Worm (Caenorhabditis elegans) whole organism, late embryonic: ENCODE measurements around the gene nhr-199.

Experiments
- C08G9.2 ChIP-seq: sonication (generic microtip); optimal IDR thresholded peaks from 2 replicates; lab custom pipeline; 2016; ENCODE audit warnings: mild to moderate bottlenecking, missing genetic modification characterization, moderate library complexity, missing compliant biosample characterization
- F13H6.1 ChIP-seq: sonication (generic microtip); optimal IDR thresholded peaks from 2 replicates; lab custom pipeline; 2016; ENCODE audit warnings: missing genetic modification characterization, missing compliant biosample characterization
- K09A11.1 ChIP-seq: sonication (generic microtip); optimal IDR thresholded peaks from 2 replicates; lab custom pipeline; 2017; ENCODE audit warnings: antibody characterized with exemption, mild to moderate bottlenecking, missing genetic modification characterization, missing compliant biosample characterization; ENCODE audit not compliant: insufficient read depth
- T23F11.4 ChIP-seq: fragments of 200-800 bp; sonication (Bioruptor generic); optimal IDR thresholded peaks from 2 replicates; lab custom pipeline; 2018; ENCODE audit warnings: mild to moderate bottlenecking, missing genetic modification characterization, missing compliant biosample characterization
- ama-1 ChIP-seq: fragments of 150-350 bp; optimal IDR thresholded peaks from 2 replicates; lab custom pipeline; 2014
- ceh-19 ChIP-seq: fragments of 200-800 bp; sonication (Bioruptor generic); optimal IDR thresholded peaks from 2 replicates; lab custom pipeline; 2018; ENCODE audit warnings: mild to moderate bottlenecking, missing genetic modification characterization, missing compliant biosample characterization
- ceh-2 ChIP-seq: sonication (generic microtip); optimal IDR thresholded peaks from 2 replicates; lab custom pipeline; 2016; ENCODE audit warnings: missing genotype, missing genetic modification characterization, missing compliant biosample characterization
- ceh-24 ChIP-seq: sonication (generic microtip); optimal IDR thresholded peaks from 2 replicates; lab custom pipeline; 2016; ENCODE audit warnings: mild to moderate bottlenecking, missing genetic modification characterization, missing compliant biosample characterization
- ceh-45 ChIP-seq: fragments of 200-800 bp; sonication (Bioruptor generic); IDR thresholded peaks from 2 replicates; pipeline ENCODE4 v1.3.6; 2022; ENCODE audit warnings: missing genetic modification reagents, missing genetic modification characterization, missing compliant biosample characterization
- che-1 ChIP-seq: sonication (generic microtip); optimal IDR thresholded peaks from 2 replicates; lab custom pipeline; 2016; ENCODE audit warnings: mild to moderate bottlenecking, missing genetic modification characterization, missing compliant biosample characterization
- dmd-4 ChIP-seq: sonication (generic microtip); optimal IDR thresholded peaks from 2 replicates; lab custom pipeline; 2016; ENCODE audit warnings: borderline replicate concordance, missing genetic modification characterization, missing compliant biosample characterization
- elt-2 ChIP-seq: sonication (generic microtip); optimal IDR thresholded peaks from 2 replicates; lab custom pipeline; 2016; ENCODE audit warnings: missing genetic modification reagents, missing genetic modification characterization, missing compliant biosample characterization
- ets-4 ChIP-seq: sonication (generic microtip); optimal IDR thresholded peaks from 2 replicates; lab custom pipeline; 2016; ENCODE audit warnings: missing genetic modification characterization, missing compliant biosample characterization
- fax-1 ChIP-seq: sonication (generic microtip); optimal IDR thresholded peaks from 2 replicates; lab custom pipeline; 2016; ENCODE audit warnings: missing genotype, missing genetic modification characterization, missing compliant biosample characterization
- fkh-10 ChIP-seq: fragments of 150-350 bp; optimal IDR thresholded peaks from 2 replicates; lab custom pipeline; 2014; ENCODE audit warnings: missing biosample characterization, missing genetic modification reagents, missing genetic modification characterization
- fkh-6 ChIP-seq: sonication (generic microtip); optimal IDR thresholded peaks from 2 replicates; lab custom pipeline; 2016; ENCODE audit warnings: missing genetic modification characterization, missing compliant biosample characterization
- gmeb-2 ChIP-seq: sonication (generic microtip); optimal IDR thresholded peaks from 2 replicates; lab custom pipeline; 2016; ENCODE audit warnings: missing genetic modification characterization, inconsistent platforms, missing compliant biosample characterization
- hlh-13 ChIP-seq: fragments of 200-800 bp; sonication (Bioruptor generic); optimal IDR thresholded peaks from 2 replicates; lab custom pipeline; 2018; ENCODE audit warnings: mild to moderate bottlenecking, missing genetic modification characterization, missing compliant biosample characterization
- hlh-15 ChIP-seq: sonication (generic microtip); optimal IDR thresholded peaks from 2 replicates; lab custom pipeline; 2016; ENCODE audit warnings: missing genetic modification characterization, missing compliant biosample characterization
- hlh-6 ChIP-seq: sonication (generic microtip); optimal IDR thresholded peaks from 2 replicates; lab custom pipeline; 2016; ENCODE audit warnings: missing genotype, missing genetic modification characterization, missing compliant biosample characterization
- hlh-8 ChIP-seq: sonication (generic microtip); optimal IDR thresholded peaks from 2 replicates; lab custom pipeline; 2016; ENCODE audit warnings: missing genotype, missing genetic modification characterization, missing compliant biosample characterization
- lim-6 ChIP-seq: sonication (generic microtip); optimal IDR thresholded peaks from 2 replicates; lab custom pipeline; 2016; ENCODE audit warnings: missing genetic modification characterization, missing compliant biosample characterization
- npax-4 ChIP-seq: sonication (generic microtip); optimal IDR thresholded peaks from 2 replicates; lab custom pipeline; 2016; ENCODE audit warnings: missing genetic modification characterization, missing compliant biosample characterization
- pat-9 ChIP-seq: fragments of 200-800 bp; sonication (Bioruptor generic); optimal IDR thresholded peaks from 2 replicates; lab custom pipeline; 2018; ENCODE audit warnings: mild to moderate bottlenecking, missing genetic modification characterization, moderate library complexity, missing compliant biosample characterization
- pax-1 ChIP-seq: fragments of 150-350 bp; optimal IDR thresholded peaks from 2 replicates; lab custom pipeline; 2014; ENCODE audit warnings: missing biosample characterization, missing genetic modification characterization
- pha-2 ChIP-seq: sonication (generic microtip); optimal IDR thresholded peaks from 2 replicates; lab custom pipeline; 2017; ENCODE audit warnings: mild to moderate bottlenecking, missing genetic modification characterization, missing compliant biosample characterization
- pqm-1 ChIP-seq: sonication (generic microtip); optimal IDR thresholded peaks from 2 replicates; lab custom pipeline; 2016; ENCODE audit warnings: missing genetic modification characterization, missing compliant biosample characterization
- pros-1 ChIP-seq: fragments of 150-350 bp; optimal IDR thresholded peaks from 2 replicates; lab custom pipeline; 2014; ENCODE audit warnings: missing biosample characterization, missing genetic modification reagents, missing genetic modification characterization
- ref-2 ChIP-seq: sonication (generic microtip); optimal IDR thresholded peaks from 2 replicates; lab custom pipeline; 2016; ENCODE audit warnings: missing genetic modification characterization, missing compliant biosample characterization
- rnt-1 ChIP-seq: sonication (generic microtip); optimal IDR thresholded peaks from 2 replicates; lab custom pipeline; 2016; ENCODE audit warnings: missing genetic modification characterization, missing compliant biosample characterization
- sdc-2 ChIP-seq: sonication (generic microtip); optimal IDR thresholded peaks from 2 replicates; lab custom pipeline; 2016; ENCODE audit warnings: missing genotype, missing genetic modification characterization, missing compliant biosample characterization
- syd-9 ChIP-seq: sonication (generic microtip); optimal IDR thresholded peaks from 2 replicates; lab custom pipeline; 2016; ENCODE audit warnings: mild to moderate bottlenecking, missing genetic modification characterization, moderate library complexity, missing compliant biosample characterization
- tbx-7 ChIP-seq: sonication (generic microtip); optimal IDR thresholded peaks from 2 replicates; lab custom pipeline; 2016; ENCODE audit warnings: missing genotype, missing genetic modification characterization, missing compliant biosample characterization
- unc-42 ChIP-seq: sonication (generic microtip); optimal IDR thresholded peaks from 2 replicates; lab custom pipeline; 2016; ENCODE audit warnings: missing genotype, missing genetic modification characterization, missing compliant biosample characterization
- unc-55 ChIP-seq: sonication (generic microtip); optimal IDR thresholded peaks from 2 replicates; lab custom pipeline; 2017; ENCODE audit warnings: missing biosample characterization, missing genetic modification reagents, missing genetic modification characterization
- unc-86 ChIP-seq: sonication (generic microtip); optimal IDR thresholded peaks from 2 replicates; lab custom pipeline; 2016; ENCODE audit warnings: missing genetic modification characterization, missing compliant biosample characterization

nhr-199 gene

DNA sequence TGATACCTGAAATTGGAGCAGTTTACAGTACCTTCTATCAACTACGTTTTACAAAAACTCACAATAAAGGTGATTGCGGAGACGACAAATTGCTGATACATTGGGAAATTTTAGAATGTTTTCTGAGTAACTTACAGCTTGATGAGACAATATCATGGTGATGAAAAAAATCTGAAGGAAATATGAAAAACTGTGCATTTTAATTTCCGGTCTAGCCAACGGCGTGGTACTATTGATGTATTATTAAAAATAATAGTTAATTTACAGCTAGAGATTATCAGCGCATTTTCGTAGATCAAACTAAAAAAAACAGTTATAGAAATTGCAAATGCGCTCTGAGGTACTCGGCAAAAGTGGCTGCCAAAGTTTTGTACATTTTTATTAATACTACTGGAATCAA, 1.6 kb downstream of the nhr-199 start, which contains the start of gene srx-29:
Gene srx-29, minus strand, starts transcription at position 101 of the 400 bp plus-strand sequence.
- TF ChIP-seq F13H6.1 (no peak), ref-2 (tag; lab: Kevin White, UChicago) (no peak), gmeb-2 (tag; lab: Kevin White, UChicago) (no peak), unc-42 (tag; lab: Kevin White, UChicago) (no peak), fkh-10 (no peak), dmd-4 (tag; lab: Kevin White, UChicago) (no peak), tbx-7 (tag; lab: Kevin White, UChicago) (no peak), sdc-2 (tag; lab: Kevin White, UChicago) (no peak), ets-4 (no peak), fkh-6 (tag; lab: Kevin White, UChicago) (no peak), fax-1 (no peak), pat-9 (tag; lab: Kevin White, UChicago) (no peak), K09A11.1 (tag; lab: Kevin White, UChicago) (no peak), unc-86 (tag; lab: Kevin White, UChicago) (no peak), pqm-1 (tag; lab: Kevin White, UChicago) (no peak), hlh-8 (no peak), ceh-2 (no peak), hlh-6 (tag; lab: Kevin White, UChicago) (no peak), ceh-24 (no peak), pax-1 (tag; lab: Kevin White, UChicago) (no peak)

DNA sequence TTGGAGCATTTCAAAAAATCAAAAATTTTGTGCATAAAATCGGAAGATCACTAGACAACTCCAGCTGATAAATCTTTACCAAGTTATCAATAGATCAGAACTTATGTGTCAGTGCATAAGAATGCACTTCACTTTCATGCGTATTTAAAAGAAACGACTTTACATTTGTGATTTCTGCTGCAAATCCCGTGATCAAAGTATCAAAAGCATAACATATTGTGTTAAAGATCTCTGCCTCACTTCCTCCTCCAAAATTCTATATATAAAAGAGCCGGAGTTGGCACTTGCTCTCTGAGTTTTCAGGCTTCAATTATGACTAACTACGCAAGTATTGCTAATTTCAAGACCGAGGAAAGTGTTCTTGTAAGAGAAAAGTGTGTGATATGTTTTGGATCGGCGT, 6.0 kb downstream of the nhr-199 start, which contains the start of gene nhr-198:
Gene nhr-198, plus strand, starts transcription at position 313 of the 400 bp plus-strand sequence.
- TF ChIP-seq unc-55, result no peak
- no peak for TF ChIP-seq pha-2
- no peak for TF ChIP-seq lim-6 (tag; lab: Kevin White, UChicago)

DNA sequence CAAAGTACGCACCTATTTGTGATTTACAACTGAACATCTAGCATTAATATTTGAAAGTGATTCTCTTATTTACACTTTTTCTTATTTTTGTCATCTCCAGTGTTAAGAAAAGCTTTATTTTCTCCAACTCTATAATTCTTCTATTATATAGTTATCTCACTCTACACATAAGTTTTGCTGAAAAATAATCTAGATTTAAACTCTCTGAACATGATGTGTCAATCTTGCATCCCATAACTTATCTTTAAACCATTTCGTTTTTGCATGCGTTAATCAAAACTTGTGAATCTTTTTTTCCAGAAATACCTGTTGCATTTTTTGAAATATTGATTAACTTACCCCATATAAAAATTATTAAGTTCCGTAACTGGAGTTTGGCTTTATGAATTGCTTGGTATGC, 9.7 kb downstream of the nhr-199 start, which contains the start of gene nhr-268:
Gene nhr-268, plus strand, starts transcription at position 301 of the 400 bp plus-strand sequence.
- TF ChIP-seq hlh-6 (tag; lab: Kevin White, UChicago) (no peak), ceh-45 (GFP tag; lab: Robert Waterston, UW) (no peak), pat-9 (tag; lab: Kevin White, UChicago) (no peak), ceh-19 (GFP tag; lab: Kevin White, UChicago) (no peak), rnt-1 (tag; lab: Kevin White, UChicago) (no peak), unc-42 (tag; lab: Kevin White, UChicago) (no peak), T23F11.4 (GFP tag; lab: Kevin White, UChicago) (no peak)

DNA sequence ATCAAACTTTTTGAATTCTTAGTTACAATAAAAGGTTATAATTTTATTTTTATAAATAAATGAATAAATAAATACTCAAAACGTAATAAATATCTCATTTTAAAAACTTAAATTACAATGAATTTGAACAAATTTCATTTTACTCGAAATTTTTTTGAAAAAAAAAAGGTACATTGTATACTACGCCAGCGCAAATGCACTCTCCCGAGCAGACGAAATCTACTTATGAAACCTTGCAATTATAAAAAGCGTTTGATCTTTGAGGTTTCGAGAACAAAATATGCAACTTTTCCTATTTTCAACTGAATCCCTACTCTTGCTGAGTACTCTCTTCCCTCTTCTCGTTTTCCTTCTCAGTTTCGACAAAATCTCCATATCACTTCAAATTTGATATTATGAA, 12.0 kb downstream of the nhr-199 start, which contains the start of gene nhr-197:
Gene nhr-197, plus strand, starts transcription at position 301 of the 400 bp plus-strand sequence.
- TF ChIP-seq unc-55, result no peak
- TF ChIP-seq syd-9 (tag; lab: Kevin White, UChicago), result no peak
- TF ChIP-seq pha-2, result no peak
- TF ChIP-seq hlh-13 (GFP tag; lab: Kevin White, UChicago), result no peak
- no peak for TF ChIP-seq C08G9.2 (tag; lab: Kevin White, UChicago)
- no peak for TF ChIP-seq hlh-15 (tag; lab: Kevin White, UChicago)
- TF ChIP-seq fkh-10, result no peak
- TF ChIP-seq pros-1 (tag; lab: Kevin White, UChicago), result no peak
- no peak for TF ChIP-seq K09A11.1 (tag; lab: Kevin White, UChicago)
- no peak for TF ChIP-seq ama-1 (lab: Kevin White, UChicago)
- TF ChIP-seq sdc-2 (tag; lab: Kevin White, UChicago), result no peak
- TF ChIP-seq elt-2 (tag; lab: Kevin White, UChicago), result no peak
- TF ChIP-seq npax-4, result no peak
- no peak for TF ChIP-seq dmd-4 (tag; lab: Kevin White, UChicago)
- no peak for TF ChIP-seq che-1 (tag; lab: Kevin White, UChicago)
